Worm (Caenorhabditis elegans) whole organism, mixed stage, embryonic: ENCODE measurements around the gene egl-2.
A peak's percentile ranks its signal among the peaks of the same experiment; 100 is the strongest.

Source experiments
- ham-2 ChIP-seq: fragments of 200-800 bp; sonication (Bioruptor generic); optimal IDR thresholded peaks from 2 replicates; lab custom pipeline; 2018; ENCODE audit warnings: mild to moderate bottlenecking, missing genetic modification characterization, missing compliant biosample characterization
- hlh-1 ChIP-seq: fragments of 150-350 bp; optimal IDR thresholded peaks from 2 replicates; lab custom pipeline; 2014; ENCODE audit warnings: missing biosample characterization, missing genetic modification reagents, missing genetic modification characterization
- nhr-28 ChIP-seq: fragments of 150-350 bp; optimal IDR thresholded peaks from 2 replicates; lab custom pipeline; 2014; ENCODE audit warnings: missing biosample characterization, missing genetic modification characterization
- unc-120 ChIP-seq: sonication (generic microtip); optimal IDR thresholded peaks from 2 replicates; lab custom pipeline; 2017; ENCODE audit warnings: missing genetic modification characterization, missing compliant biosample characterization; ENCODE audit not compliant: poor library complexity, severe bottlenecking

The egl-2 gene

ce11 chrV:1243011-1243410 is 56.1 kb downstream of the egl-2 start:
- TF ChIP-seq unc-120 (no peak), hlh-1 (tag; lab: Kevin White, UChicago) (peak; percentile 41)

- TF ChIP-seq nhr-28 (tag; lab: Kevin White, UChicago) = no peak
- TF ChIP-seq ham-2 (GFP tag; lab: Kevin White, UChicago) = peak; percentile 19
These were observed 56.7 kb downstream of the egl-2 start for ce11 chrV:1242432-1242831.
